Fruit fly (Drosophila melanogaster) whole organism, embryonic: ENCODE results near the gene dUTPase.

Experiments
- CG17912 ChIP-seq: fragments of 200-800 bp; sonication (Bioruptor generic); optimal IDR thresholded peaks from 2 replicates; lab custom pipeline; 2018; ENCODE audit warnings: missing biosample characterization, mild to moderate bottlenecking, missing genetic modification characterization
- CkIIα-i1 ChIP-seq: fragments of 200-800 bp; sonication (Bioruptor generic); IDR thresholded peaks from 2 replicates; pipeline ENCODE4 v1.3.6; 2022; ENCODE audit warnings: missing biosample characterization, missing genetic modification characterization
- Rfx ChIP-seq: fragments of 200-800 bp; sonication (Bioruptor generic); IDR thresholded peaks from 2 replicates; pipeline ENCODE4 v1.3.6; 2022; ENCODE audit warnings: missing biosample characterization, missing genetic modification characterization
- YL-1 ChIP-seq: fragments of 200-800 bp; sonication (Bioruptor generic); optimal IDR thresholded peaks from 3 replicates; lab custom pipeline; 2017; ENCODE audit warnings: missing biosample characterization, mild to moderate bottlenecking, missing genetic modification characterization
- bcd ChIP-seq: fragments of 200-800 bp; sonication (Bioruptor generic); optimal IDR thresholded peaks from 2 replicates; lab custom pipeline; 2017; ENCODE audit warnings: missing biosample characterization, mild to moderate bottlenecking, missing genetic modification characterization
- fd102C ChIP-seq: fragments of 200-800 bp; sonication (Bioruptor generic); optimal IDR thresholded peaks from 2 replicates; lab custom pipeline; 2018; ENCODE audit warnings: missing biosample characterization, mild to moderate bottlenecking, missing genetic modification characterization, moderate library complexity
- hbn ChIP-seq: fragments of 200-800 bp; sonication (Bioruptor generic); IDR thresholded peaks from 2 replicates; pipeline ENCODE4 v1.3.6; 2022; ENCODE audit warnings: missing biosample characterization, missing genetic modification characterization; ENCODE audit not compliant: partially characterized antibody
- inv ChIP-seq: fragments of 200-800 bp; sonication (Bioruptor generic); IDR thresholded peaks from 2 replicates; pipeline ENCODE4 v1.3.6; 2022; ENCODE audit warnings: missing biosample characterization, missing genetic modification characterization; ENCODE audit not compliant: partially characterized antibody
- kni ChIP-seq: fragments of 200-800 bp; sonication (Bioruptor generic); optimal IDR thresholded peaks from 3 replicates; lab custom pipeline; 2017; ENCODE audit warnings: mild to moderate bottlenecking, missing biosample characterization, missing genetic modification reagents, missing genetic modification characterization
- stwl ChIP-seq: fragments of 200-800 bp; sonication (Bioruptor generic); optimal IDR thresholded peaks from 3 replicates; lab custom pipeline; 2018; ENCODE audit warnings: missing biosample characterization, mild to moderate bottlenecking, missing genetic modification characterization, moderate library complexity
- vvl ChIP-seq: fragments of 200-800 bp; sonication (Bioruptor generic); IDR thresholded peaks from 2 replicates; pipeline ENCODE4 v1.3.6; 2022; ENCODE audit warnings: missing biosample characterization, missing genetic modification characterization

DNA sequence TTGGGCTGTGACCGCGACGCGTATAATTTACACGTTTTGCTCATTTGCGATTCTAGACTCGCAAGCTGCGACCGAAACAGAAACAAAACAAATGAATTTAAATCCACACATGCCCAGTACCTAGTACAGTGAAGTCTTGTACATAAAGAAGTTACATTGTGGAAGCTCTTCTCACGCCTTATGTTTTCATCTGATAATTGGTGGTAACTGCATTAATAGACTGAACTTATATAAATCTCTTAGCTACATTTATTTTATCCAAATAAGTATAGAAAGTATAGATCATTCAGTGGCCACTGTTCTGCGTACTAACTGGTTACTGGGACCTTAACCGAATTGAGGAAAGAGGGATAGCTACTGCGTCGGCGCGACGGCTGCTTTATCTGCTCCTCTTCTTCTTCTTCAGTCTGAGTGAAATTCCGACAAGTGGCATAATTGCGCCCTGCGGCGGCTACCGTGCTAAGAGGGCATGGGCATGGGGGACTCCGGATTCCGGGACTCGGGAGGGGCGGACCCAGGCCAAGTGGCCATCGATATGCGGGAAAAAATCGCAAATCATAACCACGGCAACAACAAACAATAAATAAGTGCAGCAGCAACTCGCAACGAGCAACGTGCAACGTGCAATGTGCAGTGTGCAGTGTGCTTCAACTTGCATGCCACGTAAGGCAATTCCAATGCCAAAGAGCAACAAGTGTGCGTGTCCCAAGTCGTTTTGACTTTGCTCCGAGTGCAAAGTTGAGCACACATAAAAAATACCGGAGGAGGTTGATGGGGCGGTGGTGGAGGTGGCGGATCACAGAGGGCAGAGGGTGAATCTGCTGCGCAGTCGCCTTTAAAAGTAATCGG, 40.8 kb downstream of the dUTPase start:
- no peak for TF ChIP-seq bcd (GFP tag; lab: Kevin White, UChicago)
- no peak for TF ChIP-seq Rfx (GFP tag; lab: Robert Waterston, UW)
- no peak for TF ChIP-seq CkIIα-i1 (GFP tag; lab: Robert Waterston, UW)
- TF ChIP-seq stwl (tag; lab: Kevin White, UChicago), result no peak
- TF ChIP-seq inv (GFP tag; lab: Robert Waterston, UW), result no peak
- no peak for TF ChIP-seq vvl (GFP tag; lab: Robert Waterston, UW)
- TF ChIP-seq YL-1 (GFP tag; lab: Kevin White, UChicago), result no peak
- no peak for TF ChIP-seq fd102C
- TF ChIP-seq CG17912, result no peak
- no peak for TF ChIP-seq kni
- no peak for TF ChIP-seq hbn
